Worm (Caenorhabditis elegans) whole organism, mixed stage, embryonic: ENCODE data around the gene srt-12.

Source experiments
- elt-1 ChIP-seq: sonication (generic microtip); optimal IDR thresholded peaks from 2 replicates; lab custom pipeline; 2017; ENCODE audit warnings: missing genetic modification characterization, mild to moderate bottlenecking, missing compliant biosample characterization, antibody characterized with exemption, moderate library complexity, borderline replicate concordance; ENCODE audit not compliant: insufficient read depth
- hlh-1 ChIP-seq: fragments of 150-350 bp; optimal IDR thresholded peaks from 2 replicates; lab custom pipeline; 2014; ENCODE audit warnings: missing biosample characterization, missing genetic modification reagents, missing genetic modification characterization
- lin-13 ChIP-seq: fragments of 150-350 bp; optimal IDR thresholded peaks from 2 replicates; lab custom pipeline; 2014; ENCODE audit warnings: missing biosample characterization, missing genetic modification characterization
- nhr-12 ChIP-seq: fragments of 150-350 bp; optimal IDR thresholded peaks from 2 replicates; lab custom pipeline; 2014; ENCODE audit warnings: missing biosample characterization, missing genetic modification characterization
- nhr-28 ChIP-seq: fragments of 150-350 bp; optimal IDR thresholded peaks from 2 replicates; lab custom pipeline; 2014; ENCODE audit warnings: missing biosample characterization, missing genetic modification characterization
- pha-4 ChIP-seq: fragments of 150-350 bp; optimal IDR thresholded peaks from 2 replicates; lab custom pipeline; 2018; ENCODE audit warnings: missing biosample characterization, missing genetic modification reagents, missing genetic modification characterization
- snpc-4 ChIP-seq: fragments of 150-350 bp; optimal IDR thresholded peaks from 2 replicates; lab custom pipeline; 2014; ENCODE audit warnings: missing biosample characterization, missing genetic modification characterization
- sptf-1 ChIP-seq: sonication (generic microtip); optimal IDR thresholded peaks from 2 replicates; lab custom pipeline; 2017; ENCODE audit warnings: mild to moderate bottlenecking, missing genetic modification characterization, moderate library complexity, missing compliant biosample characterization
- tbx-8 ChIP-seq: fragments of 200-800 bp; sonication (Bioruptor generic); optimal IDR thresholded peaks from 2 replicates; lab custom pipeline; 2018; ENCODE audit warnings: mild to moderate bottlenecking, missing genetic modification characterization, moderate library complexity, missing compliant biosample characterization
- ztf-11 ChIP-seq: fragments of 150-350 bp; optimal IDR thresholded peaks from 2 replicates; lab custom pipeline; 2014; ENCODE audit warnings: missing biosample characterization, missing genetic modification characterization

DNA sequence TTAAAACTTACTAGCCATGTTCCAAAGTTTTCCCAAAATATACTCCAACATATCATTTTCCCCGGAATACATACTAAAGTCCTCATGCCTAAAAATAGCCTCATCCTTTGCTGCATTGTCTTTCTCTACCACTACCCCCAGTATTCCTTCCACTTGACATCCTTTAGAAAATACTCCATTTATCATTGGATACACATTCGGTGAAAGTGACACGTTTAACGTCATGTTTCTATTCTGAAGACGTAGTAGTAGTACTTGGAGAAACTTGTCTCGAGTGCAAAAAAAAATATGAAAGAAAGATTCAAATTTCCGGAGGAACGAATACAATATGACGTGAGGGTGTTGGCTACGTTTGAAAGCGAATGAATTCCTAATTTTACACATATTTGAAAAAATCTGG lies 25.4 kb downstream of the srt-12 start:
- TF ChIP-seq nhr-12 (tag; lab: Kevin White, UChicago), result no peak
- TF ChIP-seq snpc-4 (tag; lab: Kevin White, UChicago), result no peak
- TF ChIP-seq nhr-28 (tag; lab: Kevin White, UChicago), result no peak
- TF ChIP-seq tbx-8, result no peak
- no peak for TF ChIP-seq elt-1 (tag; lab: Kevin White, UChicago)
- no peak for TF ChIP-seq sptf-1 (tag; lab: Kevin White, UChicago)
- TF ChIP-seq ztf-11 (tag; lab: Kevin White, UChicago), result no peak
- TF ChIP-seq lin-13 (tag; lab: Kevin White, UChicago), result no peak
- no peak for TF ChIP-seq pha-4 (tag; lab: Kevin White, UChicago)
- TF ChIP-seq hlh-1, result no peak
